Fruit fly (Drosophila melanogaster): ENCODE results near the gene CG11345.

dm6 chr3L:4446273-4446672, 11.7 kb downstream of the CG11345 start, which contains the start of gene CG12607:
- TF ChIP-seq CG3281 (GFP tag; optimal IDR thresholded peaks at IDR 0.05) (no peak), pita (GFP tag; optimal IDR thresholded peaks at IDR 0.05) (no peak), CG1602 (GFP tag; optimal IDR thresholded peaks at IDR 0.05) (no peak), Vsx1 (GFP tag; optimal IDR thresholded peaks at IDR 0.05) (no peak), CG6854 (GFP tag; optimal IDR thresholded peaks at IDR 0.05) (no peak), dmrt11E (tag; optimal IDR thresholded peaks at IDR 0.05) (no peak), CG17359 (tag; optimal IDR thresholded peaks at IDR 0.05) (no peak), vvl (GFP tag; IDR thresholded peaks at IDR 0.05) (no peak), rib (GFP tag; IDR thresholded peaks at IDR 0.05) (no peak), CG11504 (tag; optimal IDR thresholded peaks at IDR 0.05) (no peak)
